Worm (Caenorhabditis elegans): ENCODE measurements around the gene dpyd-1.

The dpyd-1 gene

DNA sequence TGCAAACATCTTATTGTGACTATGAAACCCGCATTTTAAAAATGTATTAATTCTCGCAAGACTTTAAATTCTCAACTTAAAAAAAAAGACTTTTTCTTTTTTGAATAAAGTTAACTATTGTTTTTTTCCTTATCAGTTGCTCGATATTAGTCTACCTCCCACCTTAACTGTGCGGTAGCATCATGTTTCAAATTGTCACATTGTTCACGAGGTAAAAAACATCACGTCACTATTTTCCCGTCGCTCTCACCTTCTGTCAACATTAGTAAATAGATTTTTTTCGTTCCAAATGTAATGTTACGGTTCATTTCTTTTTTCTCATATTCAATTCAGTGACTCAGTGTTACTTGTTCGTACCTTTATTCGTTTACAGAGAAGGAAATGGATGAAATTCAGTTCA, 48.7 kb downstream of the dpyd-1 start (continued):
- TF ChIP-seq dmd-6 (GFP tag; IDR thresholded peaks at IDR 0.05) (no peak), mes-2 (tag; optimal IDR thresholded peaks at IDR 0.05; ENCODE audit: poor library complexity, severe bottlenecking) (no peak), zfp-2 (tag; optimal IDR thresholded peaks at IDR 0.05) (no peak), F44E2.7 (GFP tag; IDR thresholded peaks at IDR 0.05) (no peak), dve-1 (tag; optimal IDR thresholded peaks at IDR 0.05; ENCODE audit: insufficient read depth) (peak; percentile 48)

DNA sequence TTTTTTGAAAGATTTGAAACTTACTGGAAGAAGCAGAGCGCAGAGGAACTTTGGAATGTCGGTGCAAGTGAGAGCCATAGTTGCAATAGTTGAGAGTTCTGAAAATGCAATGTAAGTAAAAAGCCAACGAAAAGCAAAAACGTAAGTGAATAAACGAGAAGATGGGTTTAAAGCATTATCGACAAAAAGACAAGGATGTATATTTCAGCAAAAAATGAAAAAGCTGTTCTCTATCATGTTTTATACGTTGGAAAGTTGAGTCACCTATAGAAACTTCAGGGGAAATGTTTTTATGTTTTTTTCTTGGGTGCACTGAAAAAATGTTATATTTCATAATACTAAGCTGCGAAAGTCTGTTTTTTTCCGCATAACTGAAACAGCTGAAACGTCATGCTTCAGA, 49.4 kb downstream of the dpyd-1 start, which contains the start of gene T23F2.5:
TSS of gene T23F2.5 (minus strand) at position 101 of the 400 bp plus-strand sequence.
- TF ChIP-seq Y48G9A.11 (GFP tag; IDR thresholded peaks at IDR 0.05) (no peak), unc-130 (GFP tag; optimal IDR thresholded peaks at IDR 0.05) (no peak)

DNA sequence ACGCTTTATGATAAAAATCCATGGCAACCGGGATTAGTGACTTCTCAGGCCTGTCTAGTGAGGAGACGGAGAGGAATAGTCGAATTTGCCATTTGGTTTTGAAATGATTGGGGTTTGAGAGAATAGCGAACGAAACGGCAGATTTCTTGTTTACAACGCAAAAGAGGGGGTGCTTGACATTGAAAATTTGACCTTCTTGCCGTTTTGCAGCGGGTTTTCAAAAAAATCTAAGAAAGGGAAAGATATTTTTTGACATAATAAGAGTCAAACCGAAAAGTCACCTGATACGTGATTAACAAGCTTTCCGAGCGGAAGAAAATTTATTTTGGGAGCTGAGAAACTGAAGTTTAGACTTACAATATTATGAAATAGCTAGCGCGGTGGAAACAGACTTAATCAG, 50.2 kb downstream of the dpyd-1 start:
- TF ChIP-seq hlh-11 (tag; optimal IDR thresholded peaks at IDR 0.05) = no peak
- TF ChIP-seq nhr-48 (tag; optimal IDR thresholded peaks at IDR 0.05) = no peak
- no peak for TF ChIP-seq mxl-2 (GFP tag; conservative IDR thresholded peaks at IDR 0.05)
- TF ChIP-seq lin-1 (GFP tag; IDR thresholded peaks at IDR 0.05) = no peak
- no peak for TF ChIP-seq zip-2 (tag; optimal IDR thresholded peaks at IDR 0.05)
- no peak for TF ChIP-seq lin-13 (GFP tag; optimal IDR thresholded peaks at IDR 0.05)
- TF ChIP-seq tag-97 (GFP tag; IDR thresholded peaks at IDR 0.05) = no peak
- no peak for TF ChIP-seq hlh-30 (tag; optimal IDR thresholded peaks at IDR 0.05; ENCODE audit: insufficient read depth)
- no peak for TF ChIP-seq egl-27 (tag; optimal IDR thresholded peaks at IDR 0.05)
- no peak for TF ChIP-seq gei-8 (GFP tag; optimal IDR thresholded peaks at IDR 0.05)
- TF ChIP-seq Y75B8A.6 (GFP tag; IDR thresholded peaks at IDR 0.05) = no peak
- no peak for TF ChIP-seq lin-38 (GFP tag; IDR thresholded peaks at IDR 0.05)
- TF ChIP-seq ztf-11 (tag; optimal IDR thresholded peaks at IDR 0.05) = no peak
- no peak for TF ChIP-seq nhr-10 (tag; optimal IDR thresholded peaks at IDR 0.05)
- TF ChIP-seq ZK337.2 (GFP tag; IDR thresholded peaks at IDR 0.05) = no peak
- TF ChIP-seq arid-1 (GFP tag; conservative IDR thresholded peaks at IDR 0.05) = no peak

- TF ChIP-seq nhr-76 (tag; optimal IDR thresholded peaks at IDR 0.05) (no peak), set-16 (GFP tag; IDR thresholded peaks at IDR 0.05) (0 out of 2 replicates have a peak, but pooled peaks have one; percentile 16)
These were observed 50.7 kb downstream of the dpyd-1 start for ce11 chrX:5518352-5518751.

- TF ChIP-seq unc-130 (GFP tag; optimal IDR thresholded peaks at IDR 0.05) (no peak), tra-1 (GFP tag; IDR thresholded peaks at IDR 0.05) (no peak), egl-43 (GFP tag; IDR thresholded peaks at IDR 0.05) (no peak), pha-4 (GFP tag; IDR thresholded peaks at IDR 0.05) (no peak), pha-4 (tag; optimal IDR thresholded peaks at IDR 0.05) (no peak), ZK337.2 (GFP tag; IDR thresholded peaks at IDR 0.05) (no peak), nhr-48 (tag; optimal IDR thresholded peaks at IDR 0.05) (peak; percentile 15), zfp-3 (GFP tag; conservative IDR thresholded peaks at IDR 0.05) (0 out of 2 replicates have a peak, but pooled peaks have one; percentile 60), lin-29 (GFP tag; IDR thresholded peaks at IDR 0.05) (no peak), ceh-82 (tag; optimal IDR thresholded peaks at IDR 0.05) (no peak), nhr-76 (tag; optimal IDR thresholded peaks at IDR 0.05) (no peak), ztf-7 (tag; optimal IDR thresholded peaks at IDR 0.05) (no peak), sdz-12 (GFP tag; optimal IDR thresholded peaks at IDR 0.05) (no peak), madf-9 (GFP tag; conservative IDR thresholded peaks at IDR 0.05) (no peak), Y48G9A.11 (GFP tag; IDR thresholded peaks at IDR 0.05) (no peak), lsy-2 (tag; optimal IDR thresholded peaks at IDR 0.05) (no peak), daf-12 (tag; optimal IDR thresholded peaks at IDR 0.05) (no peak), unc-62 (GFP tag; optimal IDR thresholded peaks at IDR 0.05 in 1 of 2) (peak in 1 of 2 experiments; percentile 67), unc-62 (tag; optimal IDR thresholded peaks at IDR 0.05) (no peak), T20F7.1 (GFP tag; optimal IDR thresholded peaks at IDR 0.05) (no peak), dve-1 (tag; optimal IDR thresholded peaks at IDR 0.05; ENCODE audit: insufficient read depth) (peak; percentile 14), daf-19 (GFP tag; conservative IDR thresholded peaks at IDR 0.05) (no peak), dmd-6 (GFP tag; IDR thresholded peaks at IDR 0.05) (no peak)
These were observed 51.9 kb downstream of the dpyd-1 start for ce11 chrX:5519567-5519966.

Measured in whole organism, L4 larva.